Fruit fly (Drosophila melanogaster): ENCODE measurements around the gene CG4278.

The CG4278 gene

DNA sequence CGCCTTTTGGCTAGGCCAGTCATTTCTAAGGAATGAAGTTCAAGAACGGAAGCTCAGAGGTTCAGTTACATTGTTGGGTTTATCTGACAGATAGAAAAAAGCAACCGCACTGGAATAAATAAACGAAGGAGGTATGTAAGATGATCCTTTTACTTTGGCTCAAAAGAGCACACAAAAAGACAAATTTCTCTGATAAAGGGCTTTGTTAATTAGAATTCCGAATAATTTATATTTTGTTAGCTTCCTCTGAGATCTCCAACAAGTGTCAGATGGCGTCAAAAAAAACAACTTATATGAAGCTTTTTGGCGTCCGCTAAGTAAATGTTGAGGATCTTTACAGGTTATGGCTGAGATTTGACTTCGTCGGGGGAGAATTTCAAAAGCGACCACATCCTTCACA, 10.9 kb downstream of the CG4278 start, which contains the start of gene CG31817:
CG31817 (minus strand) TSS at position 101 of the 400 bp plus-strand sequence.
- TF ChIP-seq vri (GFP tag; optimal IDR thresholded peaks at IDR 0.05) (no peak), Lpt (GFP tag; optimal IDR thresholded peaks at IDR 0.05) (no peak), Smox (GFP tag; optimal IDR thresholded peaks at IDR 0.05) (no peak), Eip75B (GFP tag; optimal IDR thresholded peaks at IDR 0.05) (no peak), Ets21C (GFP tag; optimal IDR thresholded peaks at IDR 0.05) (no peak), fd59A (GFP tag; optimal IDR thresholded peaks at IDR 0.05) (no peak), CG7368 (GFP tag; optimal IDR thresholded peaks at IDR 0.05) (no peak), CG4318 (GFP tag; optimal IDR thresholded peaks at IDR 0.05) (no peak), topi (GFP tag; optimal IDR thresholded peaks at IDR 0.05) (no peak), ss (GFP tag; optimal IDR thresholded peaks at IDR 0.05) (no peak)

DNA sequence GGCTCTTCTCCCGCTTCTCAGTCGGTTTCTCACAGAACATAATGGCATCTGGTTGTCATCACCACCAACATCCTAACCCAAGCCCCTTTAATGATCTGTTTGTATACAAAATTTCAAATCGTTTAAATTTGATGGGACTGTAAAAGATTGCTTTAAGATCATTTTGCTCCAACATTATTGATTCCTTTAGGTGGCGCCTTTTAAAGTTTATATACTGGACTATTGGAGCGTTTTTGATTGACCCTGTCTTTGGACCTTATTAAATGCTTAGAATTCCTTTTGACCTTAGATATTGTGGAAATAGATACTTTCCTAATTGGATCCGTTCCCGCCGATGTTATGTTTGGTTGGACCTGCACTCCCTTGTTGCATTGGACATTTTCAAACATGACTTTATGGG, 13.4 kb downstream of the CG4278 start, which contains the start of gene CG42266:
CG42266 (minus strand) TSS at position 101 of the 400 bp plus-strand sequence.
- TF ChIP-seq net (GFP tag; optimal IDR thresholded peaks at IDR 0.05), result no peak
- no peak for TF ChIP-seq dsx (GFP tag; optimal IDR thresholded peaks at IDR 0.05; ENCODE audit: poor library complexity, severe bottlenecking)
- no peak for TF ChIP-seq Eip78C (GFP tag)
- TF ChIP-seq CG6808 (GFP tag; optimal IDR thresholded peaks at IDR 0.05), result no peak
- TF ChIP-seq CG8632 (GFP tag; optimal IDR thresholded peaks at IDR 0.05), result no peak
- TF ChIP-seq Ets21C (GFP tag; optimal IDR thresholded peaks at IDR 0.05), result no peak
- no peak for TF ChIP-seq CG11762 (GFP tag; optimal IDR thresholded peaks at IDR 0.05; ENCODE audit: insufficient read depth)
- no peak for TF ChIP-seq CG31627 (GFP tag; optimal IDR thresholded peaks at IDR 0.05)
- no peak for TF ChIP-seq pdm3 (GFP tag; optimal IDR thresholded peaks at IDR 0.05)
- no peak for TF ChIP-seq CG7368 (GFP tag; optimal IDR thresholded peaks at IDR 0.05)
- TF ChIP-seq Eip75B (GFP tag; optimal IDR thresholded peaks at IDR 0.05), result no peak
- TF ChIP-seq Hr39 (GFP tag; optimal IDR thresholded peaks at IDR 0.05), result no peak
- TF ChIP-seq CG6163 (GFP tag; IDR thresholded peaks at IDR 0.05), result no peak

DNA sequence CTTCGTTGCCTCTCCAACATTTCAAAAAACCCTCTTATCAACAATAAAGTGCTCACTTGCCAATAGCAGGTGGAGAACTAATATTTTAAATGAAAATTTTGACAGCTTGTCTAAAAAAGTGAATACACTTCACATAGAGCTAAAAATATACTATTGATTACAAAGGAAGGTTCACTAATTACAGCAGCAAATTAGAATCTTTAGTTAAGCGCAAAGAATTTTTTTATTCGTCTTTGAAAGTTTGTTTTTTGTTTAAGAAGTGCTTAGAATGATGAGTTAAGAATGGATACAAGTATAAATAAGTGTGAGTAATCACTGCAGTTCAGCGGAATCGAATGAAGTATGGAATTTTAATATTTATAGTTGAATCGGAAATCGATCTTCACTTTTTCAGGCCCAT, 15.4 kb downstream of the CG4278 start, which contains the start of gene CG44405:
CG44405 (minus strand) TSS at position 101 of the 400 bp plus-strand sequence.
- TF ChIP-seq CG31627 (GFP tag; optimal IDR thresholded peaks at IDR 0.05), result no peak
- TF ChIP-seq CG9139 (GFP tag; optimal IDR thresholded peaks at IDR 0.05), result no peak
- no peak for TF ChIP-seq Eip75B (GFP tag; optimal IDR thresholded peaks at IDR 0.05)
- TF ChIP-seq CG3919 (GFP tag; optimal IDR thresholded peaks at IDR 0.05), result no peak

dm6 chr2L:16350160-16350633, 23.3 kb downstream of the CG4278 start:
- no peak; the same call in 1 of the 2 replicates for TF ChIP-seq CG11294 (GFP tag; IDR thresholded peaks at IDR 0.05)
- TF ChIP-seq CG8632 (GFP tag; optimal IDR thresholded peaks at IDR 0.05), result peak; percentile 53
- TF ChIP-seq CG6163 (GFP tag; IDR thresholded peaks at IDR 0.05), result peak; percentile 77
- TF ChIP-seq Hr38 (GFP tag; optimal IDR thresholded peaks at IDR 0.05), result no peak
- no peak for TF ChIP-seq topi (GFP tag; optimal IDR thresholded peaks at IDR 0.05)
- TF ChIP-seq lz (GFP tag; optimal IDR thresholded peaks at IDR 0.05), result peak; percentile 80
- peak; percentile 50 for TF ChIP-seq dsx (GFP tag; optimal IDR thresholded peaks at IDR 0.05; ENCODE audit: poor library complexity, severe bottlenecking)
- TF ChIP-seq Hr4 (GFP tag; optimal IDR thresholded peaks at IDR 0.05), result peak; percentile 59
- TF ChIP-seq Sox102F (GFP tag; optimal IDR thresholded peaks at IDR 0.05), result no peak
- TF ChIP-seq CG10631 (GFP tag; optimal IDR thresholded peaks at IDR 0.05), result peak; percentile 76
- peak; percentile 86 for TF ChIP-seq esn (GFP tag; optimal IDR thresholded peaks at IDR 0.05)
- no peak for TF ChIP-seq Eip75B (GFP tag; optimal IDR thresholded peaks at IDR 0.05)
- TF ChIP-seq OdsH (GFP tag; optimal IDR thresholded peaks at IDR 0.05), result peak; percentile 76
- peak; percentile 30 for TF ChIP-seq Ets96B (tag; optimal IDR thresholded peaks at IDR 0.05)
- peak; percentile 73 for TF ChIP-seq CG34406 (GFP tag; optimal IDR thresholded peaks at IDR 0.05)
- TF ChIP-seq Eip93F (GFP tag; optimal IDR thresholded peaks at IDR 0.05), result peak; percentile 48
- TF ChIP-seq cyc (GFP tag; optimal IDR thresholded peaks at IDR 0.05), result peak; percentile 82
- TF ChIP-seq CG3919 (GFP tag; optimal IDR thresholded peaks at IDR 0.05), result no peak
- no peak for TF ChIP-seq acj6 (GFP tag; optimal IDR thresholded peaks at IDR 0.05)
- TF ChIP-seq fkh (GFP tag; optimal IDR thresholded peaks at IDR 0.05), result no peak
- no peak for TF ChIP-seq CG10669 (GFP tag; optimal IDR thresholded peaks at IDR 0.05)
- peak; percentile 84 for TF ChIP-seq CG31627 (GFP tag; optimal IDR thresholded peaks at IDR 0.05)
- no peak for TF ChIP-seq salr (GFP tag; optimal IDR thresholded peaks at IDR 0.05)
- no peak for TF ChIP-seq CG32006 (GFP tag; optimal IDR thresholded peaks at IDR 0.05)
- TF ChIP-seq Ets21C (GFP tag; optimal IDR thresholded peaks at IDR 0.05), result peak; percentile 83
- TF ChIP-seq fd85E (GFP tag; optimal IDR thresholded peaks at IDR 0.05), result peak; percentile 16
- peak; percentile 75 for TF ChIP-seq CG4318 (GFP tag; optimal IDR thresholded peaks at IDR 0.05)
- peak; percentile 81 for TF ChIP-seq eg (GFP tag; IDR thresholded peaks at IDR 0.05)
- peak; percentile 51 for TF ChIP-seq CG8319 (GFP tag; optimal IDR thresholded peaks at IDR 0.05)
- TF ChIP-seq spab (GFP tag; optimal IDR thresholded peaks at IDR 0.05), result peak; percentile 30
- no peak for TF ChIP-seq dac (GFP tag; optimal IDR thresholded peaks at IDR 0.05)
- TF ChIP-seq CG7368 (GFP tag; optimal IDR thresholded peaks at IDR 0.05), result peak; percentile 46

Measured in whole organism, prepupa.